Worm (Caenorhabditis elegans) whole organism, L4 larva: ENCODE results near the gene sru-8.

ENCODE experiments used
- Y75B8A.6 ChIP-seq: fragments of 200-800 bp; sonication (Bioruptor generic); IDR thresholded peaks from 2 replicates; pipeline ENCODE4 v1.3.6; 2022; ENCODE audit warnings: missing genetic modification reagents, missing genetic modification characterization, missing compliant biosample characterization
- ceh-82 ChIP-seq: sonication (generic microtip); optimal IDR thresholded peaks from 2 replicates; lab custom pipeline; 2017; ENCODE audit warnings: missing biosample characterization, missing genetic modification characterization
- egl-27 ChIP-seq: sonication (generic microtip); optimal IDR thresholded peaks from 3 replicates; lab custom pipeline; 2017; ENCODE audit warnings: missing biosample characterization, missing genetic modification reagents, missing genetic modification characterization
- madf-5 ChIP-seq, 2 experiments: fragments of 200-800 bp; sonication (Bioruptor generic); IDR thresholded peaks; 2 replicates each; pipeline ENCODE4 v1.3.6; 2022; ENCODE audit warnings: missing compliant biosample characterization in 2 of 2, missing genetic modification characterization in 2 of 2
- mdl-1 ChIP-seq, 2 experiments: fragments of 150-350 bp in 1 of 2; sonication (generic microtip) in 1 of 2; optimal IDR thresholded peaks; 2 replicates each; lab custom pipeline; 2014 to 2017; ENCODE audit warnings: missing biosample characterization in 2 of 2, missing genetic modification characterization in 2 of 2
- skn-1 ChIP-seq: fragments of 150-350 bp; optimal IDR thresholded peaks from 2 replicates; lab custom pipeline; 2014; ENCODE audit warnings: missing biosample characterization, missing genetic modification characterization
- spr-1 ChIP-seq: sonication (generic microtip); optimal IDR thresholded peaks from 2 replicates; lab custom pipeline; 2016; ENCODE audit warnings: mild to moderate bottlenecking, missing genetic modification characterization, missing compliant biosample characterization
- unc-39 ChIP-seq: sonication (generic microtip); optimal IDR thresholded peaks from 2 replicates; lab custom pipeline; 2017; ENCODE audit warnings: missing biosample characterization, missing genetic modification characterization
- unc-62 ChIP-seq, 3 experiments: fragments of 150-350 bp in 1 of 3; sonication (generic microtip); optimal IDR thresholded peaks in 2 of 3; peaks in 1 of 3; 1 replicate in 1 of 3; 2 replicates in 2 of 3; lab custom pipeline; 2014 to 2017; ENCODE audit warnings: missing biosample characterization in 3 of 3, missing genetic modification characterization in 3 of 3, missing genetic modification reagents in 3 of 3, missing genotype in 1 of 3
- ztf-7 ChIP-seq: fragments of 150-350 bp; optimal IDR thresholded peaks from 2 replicates; lab custom pipeline; 2014; ENCODE audit warnings: missing biosample characterization, missing genetic modification characterization

ce11 chrV:9812216-9812615, 31.4 kb upstream of the sru-8 start:
- no peak for TF ChIP-seq unc-62 (GFP tag; optimal IDR thresholded peaks at IDR 0.05 in 1 of 2; lab: Kevin White, UChicago)
- TF ChIP-seq unc-62 (tag; optimal IDR thresholded peaks at IDR 0.05; lab: Kevin White, UChicago): no peak
- no peak for TF ChIP-seq ceh-82 (tag; lab: Kevin White, UChicago)
- no peak for TF ChIP-seq egl-27 (tag; lab: Kevin White, UChicago)
- no peak for TF ChIP-seq mdl-1 (tag; optimal IDR thresholded peaks at IDR 0.05; lab: Kevin White, UChicago)
- TF ChIP-seq unc-39: no peak
- no peak for TF ChIP-seq Y75B8A.6 (GFP tag; lab: Robert Waterston, UW)
- TF ChIP-seq skn-1: no peak
- TF ChIP-seq spr-1 (tag; lab: Kevin White, UChicago): no peak
- no peak for TF ChIP-seq madf-5 (GFP tag; IDR thresholded peaks at IDR 0.05; lab: Robert Waterston, UW)
- no peak for TF ChIP-seq ztf-7
